Worm (Caenorhabditis elegans): ENCODE data around the gene C27F2.7.

Gene C27F2.7

DNA sequence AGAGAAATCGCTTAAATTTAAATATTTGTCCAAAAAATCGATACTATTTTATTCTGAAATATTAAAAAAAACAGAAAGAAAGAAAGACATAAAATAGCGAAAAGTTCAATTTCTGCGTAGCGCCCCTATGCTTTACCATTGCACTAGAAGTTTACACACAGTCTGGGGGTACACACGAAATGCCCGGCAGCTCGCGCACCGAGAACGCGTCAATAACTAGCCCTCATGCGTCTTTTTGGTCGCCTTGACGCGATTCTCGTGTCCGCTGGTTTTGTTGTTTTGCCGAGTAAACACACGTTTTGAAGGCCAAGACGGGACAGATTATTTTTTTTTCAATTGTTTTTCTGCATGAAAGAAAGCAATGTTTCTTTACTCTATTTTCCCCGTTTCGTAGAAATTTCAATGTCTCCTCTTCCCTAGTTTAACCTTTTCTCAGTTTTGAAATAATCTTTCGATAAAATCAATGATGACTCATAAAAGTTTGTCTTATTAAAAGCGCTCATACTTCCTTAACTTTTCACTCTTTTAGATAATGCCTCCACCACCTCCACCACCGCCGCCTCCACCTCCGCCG is 33.9 kb upstream of the C27F2.7 start, which contains the start of gene wip-1 (continued):
- 0 out of 2 replicates have a peak, but pooled peaks have one; percentile 51 for TF ChIP-seq unc-3 (GFP tag; conservative IDR thresholded peaks at IDR 0.05)
- TF ChIP-seq unc-3 (tag; optimal IDR thresholded peaks at IDR 0.05) = peak; percentile 71
- TF ChIP-seq ceh-48 (tag; optimal IDR thresholded peaks at IDR 0.05) = peak; percentile 69
- TF ChIP-seq che-1 (tag; optimal IDR thresholded peaks at IDR 0.05) = peak; percentile 56
- TF ChIP-seq C38D4.7 (GFP tag; optimal IDR thresholded peaks at IDR 0.05) = peak; percentile 30
- no peak for TF ChIP-seq ceh-24 (tag; optimal IDR thresholded peaks at IDR 0.05)
- peak; percentile 59 for TF ChIP-seq nhr-232 (tag; optimal IDR thresholded peaks at IDR 0.05)
- peak; percentile 37 for TF ChIP-seq gmeb-2 (tag; optimal IDR thresholded peaks at IDR 0.05)
- TF ChIP-seq fkh-10 (GFP tag; optimal IDR thresholded peaks at IDR 0.05) = no peak
- peak; percentile 77 for TF ChIP-seq ceh-30 (tag; optimal IDR thresholded peaks at IDR 0.05)
- peak; percentile 31 for TF ChIP-seq sox-4 (tag; optimal IDR thresholded peaks at IDR 0.05)
- TF ChIP-seq ceh-14 (tag; optimal IDR thresholded peaks at IDR 0.05) = peak; percentile 89
- TF ChIP-seq lin-11 (tag; optimal IDR thresholded peaks at IDR 0.05) = no peak
- TF ChIP-seq hlh-8 (tag; optimal IDR thresholded peaks at IDR 0.05) = peak; percentile 49
- TF ChIP-seq T23F11.4 (GFP tag; optimal IDR thresholded peaks at IDR 0.05) = peak; percentile 64
- TF ChIP-seq pat-9 (tag; optimal IDR thresholded peaks at IDR 0.05) = peak; percentile 85
- TF ChIP-seq rnt-1 (tag; optimal IDR thresholded peaks at IDR 0.05) = peak; percentile 92
- TF ChIP-seq ceh-19 (GFP tag; optimal IDR thresholded peaks at IDR 0.05) = peak; percentile 44
- TF ChIP-seq mec-3 (tag; optimal IDR thresholded peaks at IDR 0.05; ENCODE audit: borderline replicate concordance) = no peak
- peak; percentile 80 for TF ChIP-seq K09A11.1 (tag; optimal IDR thresholded peaks at IDR 0.05; ENCODE audit: insufficient read depth)
- TF ChIP-seq fax-1 (tag; optimal IDR thresholded peaks at IDR 0.05) = peak; percentile 58
- peak; percentile 69 for TF ChIP-seq ceh-2 (tag; optimal IDR thresholded peaks at IDR 0.05)
- TF ChIP-seq fkh-6 (tag; optimal IDR thresholded peaks at IDR 0.05) = peak; percentile 60
- no peak for TF ChIP-seq ama-1 (optimal IDR thresholded peaks at IDR 0.05)
- TF ChIP-seq ceh-22 (tag; optimal IDR thresholded peaks at IDR 0.05) = no peak
- peak; percentile 94 for TF ChIP-seq nfya-1 (tag; optimal IDR thresholded peaks at IDR 0.05)

ce11 chrIII:5017550-5017949 is 33.3 kb upstream of the C27F2.7 start, which contains the start of gene larp-1:
Gene larp-1, minus strand, starts transcription at chrIII:5017650.
- TF ChIP-seq ceh-31 (tag; optimal IDR thresholded peaks at IDR 0.05) (no peak), pag-3 (tag; optimal IDR thresholded peaks at IDR 0.05; ENCODE audit: borderline replicate concordance) (no peak), Y22D7AL.16 (tag; optimal IDR thresholded peaks at IDR 0.05) (no peak), fax-1 (tag; optimal IDR thresholded peaks at IDR 0.05) (no peak), tbx-2 (tag; optimal IDR thresholded peaks at IDR 0.05) (no peak), sox-2 (GFP tag; IDR thresholded peaks at IDR 0.05) (no peak), C38D4.7 (GFP tag; optimal IDR thresholded peaks at IDR 0.05) (no peak)

DNA sequence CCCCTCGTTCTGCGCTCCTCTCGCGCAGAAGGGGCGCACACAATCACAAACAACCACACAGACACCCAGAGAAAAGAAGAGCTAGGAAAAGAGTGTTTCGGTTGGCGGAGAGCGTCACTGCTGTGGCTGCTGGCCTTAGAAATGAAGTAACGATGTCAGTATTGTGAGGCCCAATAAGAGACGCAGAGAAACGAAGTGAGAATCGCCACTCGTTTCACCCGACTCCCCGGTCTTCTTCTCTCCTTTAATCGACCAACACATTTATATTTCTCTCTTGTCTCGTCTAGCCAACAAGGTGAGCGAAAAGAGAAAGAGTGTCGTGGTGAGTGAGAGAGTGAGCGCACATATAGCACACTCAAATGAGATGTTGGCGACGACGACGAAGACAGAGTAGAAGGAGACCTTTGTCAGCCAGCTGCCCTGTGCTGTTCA is 29.6 kb upstream of the C27F2.7 start:
- TF ChIP-seq syd-9 (tag; optimal IDR thresholded peaks at IDR 0.05) (peak; percentile 83), pha-2 (tag; optimal IDR thresholded peaks at IDR 0.05) (peak; percentile 70), eyg-1 (tag; optimal IDR thresholded peaks at IDR 0.05) (peak; percentile 40), fax-1 (tag; optimal IDR thresholded peaks at IDR 0.05) (peak; percentile 39), elt-4 (tag; optimal IDR thresholded peaks at IDR 0.05) (no peak), sox-4 (tag; optimal IDR thresholded peaks at IDR 0.05) (peak; percentile 32), odd-2 (tag; optimal IDR thresholded peaks at IDR 0.05) (peak; percentile 29), unc-3 (GFP tag; conservative IDR thresholded peaks at IDR 0.05) (no peak), unc-3 (tag; optimal IDR thresholded peaks at IDR 0.05) (no peak), ceh-14 (tag; optimal IDR thresholded peaks at IDR 0.05) (peak; percentile 87), dmd-4 (tag; optimal IDR thresholded peaks at IDR 0.05; ENCODE audit: borderline replicate concordance) (peak; percentile 22), rnt-1 (tag; optimal IDR thresholded peaks at IDR 0.05) (peak; percentile 90), pag-3 (tag; optimal IDR thresholded peaks at IDR 0.05; ENCODE audit: borderline replicate concordance) (peak; percentile 51), ceh-9 (tag; optimal IDR thresholded peaks at IDR 0.05) (no peak), unc-86 (tag; optimal IDR thresholded peaks at IDR 0.05) (no peak), ceh-6 (GFP tag; optimal IDR thresholded peaks at IDR 0.05) (no peak), F13H6.1 (tag; optimal IDR thresholded peaks at IDR 0.05) (peak; percentile 86), K02D7.2 (tag; optimal IDR thresholded peaks at IDR 0.05) (no peak), ama-1 (optimal IDR thresholded peaks at IDR 0.05) (no peak), ceh-30 (tag; optimal IDR thresholded peaks at IDR 0.05) (no peak), sdc-2 (tag; optimal IDR thresholded peaks at IDR 0.05) (peak; percentile 66), che-1 (tag; optimal IDR thresholded peaks at IDR 0.05) (no peak), nhr-11 (tag; optimal IDR thresholded peaks at IDR 0.05) (no peak), hlh-15 (tag; optimal IDR thresholded peaks at IDR 0.05) (no peak), unc-42 (tag; optimal IDR thresholded peaks at IDR 0.05) (peak; percentile 96), ceh-31 (tag; optimal IDR thresholded peaks at IDR 0.05) (peak; percentile 98), ets-4 (tag; optimal IDR thresholded peaks at IDR 0.05) (peak; percentile 84), ttx-3 (tag; optimal IDR thresholded peaks at IDR 0.05) (no peak)

Measured in whole organism, late embryonic.